Worm (Caenorhabditis elegans): ENCODE results near the gene coh-4.
"Not testable (repeated sequence)": the region's sequence is repeated elsewhere in the genome, so short reads cannot be mapped to it uniquely, and the experiment has no call there.

coh-4 gene

ce11 chrV:4175624-4176023 lies at the start of gene coh-4, which contains the start of gene pid-5:
TSS of gene coh-4 (minus strand) at chrV:4175640.
TSS of gene pid-5 (plus strand) at chrV:4175882.
- TF ChIP-seq W03F9.2 (tag; optimal IDR thresholded peaks at IDR 0.05) (peak; percentile 24), him-1 (tag; optimal IDR thresholded peaks at IDR 0.05) (no peak)

ce11 chrV:4219342-4219741 lies 43.9 kb upstream of the coh-4 start, which contains the start of gene nlp-9:
TSS of gene nlp-9 (plus strand) at chrV:4219642.
- no peak for TF ChIP-seq him-1 (tag; optimal IDR thresholded peaks at IDR 0.05)
- TF ChIP-seq W03F9.2 (tag; optimal IDR thresholded peaks at IDR 0.05): no peak
- TF ChIP-seq dao-5 (tag; optimal IDR thresholded peaks at IDR 0.05): no peak

ce11 chrV:4218268-4218667 lies 42.8 kb upstream of the coh-4 start:
- no peak for TF ChIP-seq dao-5 (tag; optimal IDR thresholded peaks at IDR 0.05)
- no peak for TF ChIP-seq W03F9.2 (tag; optimal IDR thresholded peaks at IDR 0.05)

ce11 chrV:4216902-4217301 lies 41.5 kb upstream of the coh-4 start:
- TF ChIP-seq W03F9.2 (tag; optimal IDR thresholded peaks at IDR 0.05) (no peak), dao-5 (tag; optimal IDR thresholded peaks at IDR 0.05) (no peak), him-1 (tag; optimal IDR thresholded peaks at IDR 0.05) (no peak)

ce11 chrV:4215856-4216255 lies 40.4 kb upstream of the coh-4 start, which contains the start of gene H43I07.4:
TSS of gene H43I07.4 (plus strand) at chrV:4216156.
- TF ChIP-seq W03F9.2, dao-5, him-1 (tag; optimal IDR thresholded peaks at IDR 0.05): not testable (repeated sequence)

ce11 chrV:4211521-4211920 lies 36.1 kb upstream of the coh-4 start:
- TF ChIP-seq him-1 (tag; optimal IDR thresholded peaks at IDR 0.05): no peak
- TF ChIP-seq W03F9.2 (tag; optimal IDR thresholded peaks at IDR 0.05): no peak
- no peak for TF ChIP-seq dao-5 (tag; optimal IDR thresholded peaks at IDR 0.05)

- no peak for TF ChIP-seq him-1 (tag; optimal IDR thresholded peaks at IDR 0.05)
- no peak for TF ChIP-seq W03F9.2 (tag; optimal IDR thresholded peaks at IDR 0.05)
- no peak for TF ChIP-seq dao-5 (tag; optimal IDR thresholded peaks at IDR 0.05)
Observed at ce11 chrV:4204421-4204820, 29.0 kb upstream of the coh-4 start, which contains the start of gene H43I07.1. TSS of gene H43I07.1 (plus strand) at chrV:4204721.

ce11 chrV:4199185-4199584 lies 23.7 kb upstream of the coh-4 start, which contains the start of gene rpac-40:
TSS of gene rpac-40 (plus strand) at chrV:4199485.
- no peak for TF ChIP-seq W03F9.2 (tag; optimal IDR thresholded peaks at IDR 0.05)

- TF ChIP-seq him-1 (tag; optimal IDR thresholded peaks at IDR 0.05) (no peak), dao-5 (tag; optimal IDR thresholded peaks at IDR 0.05) (no peak), W03F9.2 (tag; optimal IDR thresholded peaks at IDR 0.05) (no peak)
Observed at ce11 chrV:4195283-4195682, 19.8 kb upstream of the coh-4 start, which contains the start of gene algn-5. TSS of gene algn-5 (plus strand) at chrV:4195577.

ce11 chrV:4194587-4195211 lies 19.3 kb upstream of the coh-4 start, which contains the start of gene Y45G5AM.9:
TSS of gene Y45G5AM.9 (minus strand) at chrV:4194637.
- peak; percentile 43 for TF ChIP-seq him-1 (tag; optimal IDR thresholded peaks at IDR 0.05)
- TF ChIP-seq dao-5 (tag; optimal IDR thresholded peaks at IDR 0.05): no peak
- TF ChIP-seq W03F9.2 (tag; optimal IDR thresholded peaks at IDR 0.05): no peak

ce11 chrV:4192688-4193471 lies 17.4 kb upstream of the coh-4 start:
- TF ChIP-seq W03F9.2 (tag; optimal IDR thresholded peaks at IDR 0.05) (no peak), dao-5 (tag; optimal IDR thresholded peaks at IDR 0.05) (no peak), him-1 (tag; optimal IDR thresholded peaks at IDR 0.05) (no peak)

ce11 chrV:4190232-4190631 lies 14.8 kb upstream of the coh-4 start:
- TF ChIP-seq dao-5 (tag; optimal IDR thresholded peaks at IDR 0.05): no peak
- no peak for TF ChIP-seq him-1 (tag; optimal IDR thresholded peaks at IDR 0.05)
- TF ChIP-seq W03F9.2 (tag; optimal IDR thresholded peaks at IDR 0.05): no peak

ce11 chrV:4189618-4190017 lies 14.2 kb upstream of the coh-4 start:
- TF ChIP-seq dao-5 (tag; optimal IDR thresholded peaks at IDR 0.05) (no peak), him-1 (tag; optimal IDR thresholded peaks at IDR 0.05) (no peak), W03F9.2 (tag; optimal IDR thresholded peaks at IDR 0.05) (no peak)

- TF ChIP-seq W03F9.2 (tag; optimal IDR thresholded peaks at IDR 0.05) (no peak), him-1 (tag; optimal IDR thresholded peaks at IDR 0.05) (no peak), dao-5 (tag; optimal IDR thresholded peaks at IDR 0.05) (no peak)
Observed at ce11 chrV:4187144-4187485, 11.7 kb upstream of the coh-4 start, which contains the start of gene nhr-114. TSS of gene nhr-114 (plus strand) at chrV:4187202.
